Worm (Caenorhabditis elegans) whole organism, early embryonic: ENCODE results near the gene clec-227.

ENCODE experiments used
- aly-1 ChIP-seq: sonication (generic microtip); optimal IDR thresholded peaks from 2 replicates; lab custom pipeline; 2016; ENCODE audit warnings: missing genetic modification characterization, missing compliant biosample characterization
- ama-1 ChIP-seq: fragments of 150-350 bp; optimal IDR thresholded peaks from 2 replicates; lab custom pipeline; 2014
- ceh-36 ChIP-seq: sonication (generic microtip); optimal IDR thresholded peaks from 2 replicates; lab custom pipeline; 2016; ENCODE audit warnings: missing genetic modification characterization, inconsistent platforms, missing compliant biosample characterization
- flt-1 ChIP-seq: fragments of 200-800 bp; sonication (Bioruptor generic); IDR thresholded peaks from 2 replicates; pipeline ENCODE4 v1.3.6; 2022; ENCODE audit warnings: missing genetic modification characterization, missing compliant biosample characterization
- hmbx-1 ChIP-seq: sonication (generic microtip); optimal IDR thresholded peaks from 2 replicates; lab custom pipeline; 2016; ENCODE audit warnings: mild to moderate bottlenecking, missing genetic modification characterization, missing compliant biosample characterization
- scrt-1 ChIP-seq: fragments of 200-800 bp; sonication (Bioruptor generic); IDR thresholded peaks from 2 replicates; pipeline ENCODE4 v1.3.6; 2022; ENCODE audit warnings: missing genetic modification characterization, missing compliant biosample characterization
- sea-1 ChIP-seq: fragments of 200-800 bp; sonication (Bioruptor generic); conservative IDR thresholded peaks from 2 replicates; pipeline ENCODE4 v1.3.6; 2022; ENCODE audit warnings: missing genetic modification characterization, missing compliant biosample characterization

DNA sequence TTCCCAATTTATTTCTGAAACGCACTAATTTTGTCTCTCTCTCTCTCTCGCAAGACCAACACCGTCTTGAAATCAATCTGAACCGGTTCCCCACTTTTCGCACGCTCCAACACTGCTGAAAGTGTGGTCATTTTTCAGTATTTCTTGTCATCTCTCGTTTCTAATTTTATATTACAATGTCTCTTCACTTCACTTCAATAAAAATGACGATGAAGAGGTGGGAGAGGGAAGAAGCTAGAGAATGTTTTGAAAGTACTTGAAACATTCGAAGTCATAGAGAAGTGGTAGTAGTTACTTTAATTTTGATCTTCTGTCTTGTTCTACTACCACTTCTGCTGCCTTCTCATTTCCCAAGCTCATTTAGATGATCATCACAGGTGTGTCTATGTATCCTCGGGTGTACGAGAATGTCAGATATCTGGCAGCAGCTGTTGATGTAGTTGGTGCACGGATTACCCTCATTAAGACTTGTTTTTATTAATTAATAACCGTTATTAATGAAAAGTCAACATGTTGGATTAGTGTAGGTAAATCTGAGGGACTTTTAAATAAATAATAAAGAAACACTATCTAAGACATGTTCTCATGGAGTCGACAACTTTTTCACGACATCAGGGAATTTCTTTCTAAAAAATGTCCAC lies 34.1 kb upstream of the clec-227 start:
- TF ChIP-seq hmbx-1 (tag; lab: Kevin White, UChicago) (no peak), ama-1 (lab: Kevin White, UChicago) (no peak), scrt-1 (GFP tag; lab: Robert Waterston, UW) (no peak), aly-1 (tag; lab: Kevin White, UChicago) (no peak), ceh-36 (tag; lab: Kevin White, UChicago) (no peak), flt-1 (no peak), sea-1 (GFP tag; lab: Robert Waterston, UW) (no peak)
